Worm (Caenorhabditis elegans): ENCODE data around the gene pyr-1.

Gene pyr-1

DNA sequence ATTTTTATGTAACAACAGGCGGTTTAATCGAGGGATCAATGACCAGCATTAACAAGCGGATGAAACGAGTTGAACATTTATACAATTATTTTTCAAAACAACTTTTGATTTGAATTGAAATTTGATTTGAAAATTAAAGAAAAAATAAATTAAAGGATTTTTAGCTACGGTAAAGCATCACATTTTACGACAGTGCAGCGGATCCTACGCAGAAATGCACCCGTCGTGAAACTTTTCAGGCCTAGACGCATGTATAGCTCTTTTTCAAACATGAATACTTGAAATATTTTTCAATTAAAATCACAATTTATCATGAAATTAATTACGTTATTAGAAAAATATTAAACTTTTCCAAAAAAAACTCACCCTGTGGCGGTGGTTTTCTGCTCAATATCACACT lies 50.1 kb downstream of the pyr-1 start:
- TF ChIP-seq ets-7 (tag; optimal IDR thresholded peaks at IDR 0.05) (no peak), tra-4 (tag; optimal IDR thresholded peaks at IDR 0.05) (no peak), hnd-1 (tag; optimal IDR thresholded peaks at IDR 0.05) (no peak), pes-1 (GFP tag; IDR thresholded peaks at IDR 0.05) (no peak), sea-1 (GFP tag; conservative IDR thresholded peaks at IDR 0.05) (no peak), B0310.2 (tag; optimal IDR thresholded peaks at IDR 0.05) (no peak), tbx-37 (GFP tag; conservative IDR thresholded peaks at IDR 0.05) (no peak), flt-1 (GFP tag; IDR thresholded peaks at IDR 0.05) (no peak), hmbx-1 (tag; optimal IDR thresholded peaks at IDR 0.05) (no peak), hmg-4 (GFP tag; optimal IDR thresholded peaks at IDR 0.05) (no peak), ama-1 (optimal IDR thresholded peaks at IDR 0.05) (no peak), ceh-36 (tag; optimal IDR thresholded peaks at IDR 0.05) (no peak), ceh-13 (GFP tag; optimal IDR thresholded peaks at IDR 0.05) (no peak), tbx-11 (GFP tag; IDR thresholded peaks at IDR 0.05) (no peak), scrt-1 (GFP tag; IDR thresholded peaks at IDR 0.05) (no peak)

DNA sequence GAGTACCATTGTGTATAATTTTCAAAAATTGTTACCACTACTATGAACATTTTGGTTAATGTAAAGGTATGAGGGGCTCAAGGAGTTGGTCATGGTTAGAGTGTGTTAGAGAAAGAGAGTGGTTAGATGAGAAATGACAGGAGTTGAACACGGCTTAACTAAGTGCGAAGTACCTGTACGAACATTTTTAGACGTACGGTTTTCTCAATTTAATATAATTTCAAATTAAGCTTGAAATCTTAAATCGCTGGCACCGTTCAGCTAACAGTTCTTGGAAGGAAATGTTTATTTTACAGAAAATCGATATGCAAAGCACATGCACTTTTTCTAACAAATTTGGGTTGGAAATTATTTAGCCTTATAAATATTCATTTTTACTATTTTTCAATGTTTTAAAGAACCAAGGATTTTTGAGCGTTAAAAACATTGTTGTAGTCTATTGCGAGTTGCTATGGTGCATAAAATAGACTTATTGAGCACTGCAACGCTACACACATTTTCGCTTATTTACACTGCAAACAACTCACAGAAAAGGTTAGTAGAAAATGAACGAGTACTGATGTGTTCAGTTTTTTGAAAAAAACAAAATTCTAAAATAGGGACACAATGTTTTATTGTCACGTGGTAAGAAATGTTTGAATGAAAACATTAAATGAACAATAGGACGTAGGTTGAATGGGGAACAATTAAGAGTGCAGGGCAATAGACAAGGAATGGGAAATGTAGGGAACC lies 50.9 kb downstream of the pyr-1 start, which contains the start of gene sphk-1:
TSS of gene sphk-1 (minus strand) at position 51 of the 732 bp plus-strand sequence.
- no peak for TF ChIP-seq tra-4 (tag; optimal IDR thresholded peaks at IDR 0.05)
- TF ChIP-seq B0310.2 (tag; optimal IDR thresholded peaks at IDR 0.05), result no peak
- no peak for TF ChIP-seq sea-1 (GFP tag; conservative IDR thresholded peaks at IDR 0.05)
- TF ChIP-seq ceh-36 (tag; optimal IDR thresholded peaks at IDR 0.05), result no peak
- no peak for TF ChIP-seq pes-1 (GFP tag; IDR thresholded peaks at IDR 0.05)
- TF ChIP-seq tbx-37 (GFP tag; conservative IDR thresholded peaks at IDR 0.05), result no peak
- no peak for TF ChIP-seq hmbx-1 (tag; optimal IDR thresholded peaks at IDR 0.05)
- TF ChIP-seq ets-7 (tag; optimal IDR thresholded peaks at IDR 0.05), result no peak
- no peak for TF ChIP-seq hnd-1 (tag; optimal IDR thresholded peaks at IDR 0.05)
- TF ChIP-seq scrt-1 (GFP tag; IDR thresholded peaks at IDR 0.05), result no peak
- no peak for TF ChIP-seq F13C5.2 (tag; optimal IDR thresholded peaks at IDR 0.05)
- no peak for TF ChIP-seq ama-1 (optimal IDR thresholded peaks at IDR 0.05)
- no peak for TF ChIP-seq tbx-11 (GFP tag; IDR thresholded peaks at IDR 0.05)
- no peak for TF ChIP-seq ceh-13 (GFP tag; optimal IDR thresholded peaks at IDR 0.05)
- TF ChIP-seq hmg-4 (GFP tag; optimal IDR thresholded peaks at IDR 0.05), result no peak

DNA sequence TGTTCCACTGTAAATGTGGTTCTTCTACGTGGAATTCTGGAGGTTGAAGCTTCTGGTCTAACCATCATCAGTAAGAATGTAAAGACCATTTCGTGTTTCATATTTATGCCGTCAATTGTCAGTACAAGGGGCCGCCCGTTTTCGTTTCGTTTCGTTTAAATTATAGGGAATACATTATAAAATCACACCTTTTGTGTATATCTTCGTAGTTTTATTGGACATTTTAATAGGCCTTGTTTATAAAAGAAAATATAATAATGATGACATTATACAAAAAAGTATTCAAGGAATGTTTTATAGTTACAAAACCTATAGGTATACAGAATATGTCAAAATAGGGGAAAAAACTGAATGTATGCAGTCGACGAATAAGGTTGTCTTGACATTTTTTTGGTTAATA lies 52.8 kb downstream of the pyr-1 start, which contains the start of gene ceh-7:
TSS of gene ceh-7 (minus strand) at position 101 of the 400 bp plus-strand sequence.
- no peak for TF ChIP-seq flt-1 (GFP tag; IDR thresholded peaks at IDR 0.05)
- no peak for TF ChIP-seq scrt-1 (GFP tag; IDR thresholded peaks at IDR 0.05)
- no peak for TF ChIP-seq pes-1 (GFP tag; IDR thresholded peaks at IDR 0.05)
- TF ChIP-seq ama-1 (optimal IDR thresholded peaks at IDR 0.05), result no peak
- no peak for TF ChIP-seq tbx-11 (GFP tag; IDR thresholded peaks at IDR 0.05)
- TF ChIP-seq hnd-1 (tag; optimal IDR thresholded peaks at IDR 0.05), result no peak
- no peak for TF ChIP-seq ets-7 (tag; optimal IDR thresholded peaks at IDR 0.05)
- no peak for TF ChIP-seq tbx-37 (GFP tag; conservative IDR thresholded peaks at IDR 0.05)
- no peak for TF ChIP-seq sea-1 (GFP tag; conservative IDR thresholded peaks at IDR 0.05)
- no peak for TF ChIP-seq hmg-4 (GFP tag; optimal IDR thresholded peaks at IDR 0.05)
- no peak for TF ChIP-seq aly-1 (tag; optimal IDR thresholded peaks at IDR 0.05)
- no peak for TF ChIP-seq tra-4 (tag; optimal IDR thresholded peaks at IDR 0.05)

DNA sequence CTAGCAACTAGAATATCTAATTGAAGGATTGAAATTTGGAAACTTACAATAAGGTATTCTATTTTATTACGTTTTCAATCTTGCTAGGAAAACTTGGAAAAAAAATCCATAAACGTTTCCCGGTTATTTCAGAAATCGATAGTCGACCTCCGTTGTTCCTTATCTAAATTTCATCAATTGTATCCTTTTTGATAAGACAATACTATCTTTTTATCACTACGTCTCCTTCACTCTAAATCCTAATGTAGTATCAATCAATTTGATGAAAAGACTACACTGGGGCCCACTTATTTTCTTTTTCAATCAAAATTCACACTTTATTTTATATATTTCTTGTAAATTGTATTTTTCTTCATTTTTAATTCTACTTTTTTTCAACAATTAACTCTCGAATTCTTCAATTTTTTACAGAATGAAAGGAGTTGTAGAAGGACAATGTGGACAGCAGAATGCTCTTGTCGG lies 53.5 kb downstream of the pyr-1 start, which contains the start of gene prx-5:
TSS of gene prx-5 (plus strand) at position 412 of the 462 bp plus-strand sequence.
- TF ChIP-seq ceh-36 (tag; optimal IDR thresholded peaks at IDR 0.05) (no peak), aly-1 (tag; optimal IDR thresholded peaks at IDR 0.05) (no peak), hnd-1 (tag; optimal IDR thresholded peaks at IDR 0.05) (no peak), ceh-13 (GFP tag; optimal IDR thresholded peaks at IDR 0.05) (no peak), ama-1 (optimal IDR thresholded peaks at IDR 0.05) (no peak), tbx-11 (GFP tag; IDR thresholded peaks at IDR 0.05) (no peak)

DNA sequence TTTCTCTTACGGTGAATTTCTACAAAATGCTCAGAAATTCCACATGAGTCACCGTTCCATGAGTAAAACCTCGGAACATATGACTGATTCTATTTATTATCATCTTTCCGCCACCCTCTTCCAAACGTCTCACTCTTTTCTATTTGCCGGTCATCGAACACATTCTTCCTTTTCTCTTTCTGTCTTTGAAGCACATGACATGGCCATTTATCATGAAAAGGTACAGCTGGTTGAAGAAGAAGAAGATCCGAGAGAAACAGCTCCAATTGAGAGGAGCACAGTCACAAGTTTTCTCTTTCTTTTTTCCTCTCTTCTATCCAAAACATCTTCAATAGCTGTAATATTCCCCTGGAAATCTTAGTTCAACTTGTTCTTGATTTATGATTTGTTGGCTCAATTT lies 56.1 kb downstream of the pyr-1 start, which contains the start of gene cup-16:
TSS of gene cup-16 (plus strand) at position 132 of the 400 bp plus-strand sequence.
- TF ChIP-seq hnd-1 (tag; optimal IDR thresholded peaks at IDR 0.05) (no peak), ama-1 (optimal IDR thresholded peaks at IDR 0.05) (no peak), ets-7 (tag; optimal IDR thresholded peaks at IDR 0.05) (no peak), aly-1 (tag; optimal IDR thresholded peaks at IDR 0.05) (no peak), B0310.2 (tag; optimal IDR thresholded peaks at IDR 0.05) (no peak), tra-4 (tag; optimal IDR thresholded peaks at IDR 0.05) (no peak), scrt-1 (GFP tag; IDR thresholded peaks at IDR 0.05) (no peak), flt-1 (GFP tag; IDR thresholded peaks at IDR 0.05) (no peak), tbx-11 (GFP tag; IDR thresholded peaks at IDR 0.05) (no peak), ceh-36 (tag; optimal IDR thresholded peaks at IDR 0.05) (no peak), ceh-13 (GFP tag; optimal IDR thresholded peaks at IDR 0.05) (no peak), tbx-37 (GFP tag; conservative IDR thresholded peaks at IDR 0.05) (no peak)

Measured in whole organism, early embryonic.